Worm (Caenorhabditis elegans) whole organism, midembryonic: ENCODE measurements around the gene EGAP9.3.

Experiments
- T22C8.4 ChIP-seq: fragments of 200-800 bp; sonication (Bioruptor generic); IDR thresholded peaks from 2 replicates; pipeline ENCODE4 v1.3.6; 2022; ENCODE audit warnings: missing genetic modification characterization, missing compliant biosample characterization
- cog-1 ChIP-seq: sonication (generic microtip); optimal IDR thresholded peaks from 2 replicates; lab custom pipeline; 2016; ENCODE audit warnings: missing genetic modification characterization, missing compliant biosample characterization
- flt-1 ChIP-seq: fragments of 200-800 bp; sonication (Bioruptor generic); IDR thresholded peaks from 2 replicates; pipeline ENCODE4 v1.3.6; 2022; ENCODE audit warnings: missing genetic modification characterization, missing compliant biosample characterization
- klf-2 ChIP-seq: fragments of 200-800 bp; sonication (Bioruptor generic); conservative IDR thresholded peaks from 2 replicates; pipeline ENCODE4 v1.3.6; 2022; ENCODE audit warnings: missing genetic modification reagents, missing genetic modification characterization, missing compliant biosample characterization
- ref-1 ChIP-seq: fragments of 200-800 bp; sonication (Bioruptor generic); conservative IDR thresholded peaks from 2 replicates; pipeline ENCODE4 v1.3.6; 2022; ENCODE audit warnings: missing genetic modification reagents, missing genetic modification characterization, missing compliant biosample characterization
- tab-1 ChIP-seq: fragments of 200-800 bp; sonication (Bioruptor generic); IDR thresholded peaks from 2 replicates; pipeline ENCODE4 v1.3.6; 2022; ENCODE audit warnings: missing genetic modification characterization, missing compliant biosample characterization
- ztf-23 ChIP-seq: fragments of 200-800 bp; sonication (Bioruptor generic); IDR thresholded peaks from 2 replicates; pipeline ENCODE4 v1.3.6; 2022; ENCODE audit warnings: missing genetic modification reagents, missing genetic modification characterization, missing compliant biosample characterization
- ztf-29 ChIP-seq: fragments of 200-800 bp; sonication (Bioruptor generic); IDR thresholded peaks from 2 replicates; pipeline ENCODE4 v1.3.6; 2022; ENCODE audit warnings: missing genetic modification reagents, missing genetic modification characterization, missing compliant biosample characterization

DNA sequence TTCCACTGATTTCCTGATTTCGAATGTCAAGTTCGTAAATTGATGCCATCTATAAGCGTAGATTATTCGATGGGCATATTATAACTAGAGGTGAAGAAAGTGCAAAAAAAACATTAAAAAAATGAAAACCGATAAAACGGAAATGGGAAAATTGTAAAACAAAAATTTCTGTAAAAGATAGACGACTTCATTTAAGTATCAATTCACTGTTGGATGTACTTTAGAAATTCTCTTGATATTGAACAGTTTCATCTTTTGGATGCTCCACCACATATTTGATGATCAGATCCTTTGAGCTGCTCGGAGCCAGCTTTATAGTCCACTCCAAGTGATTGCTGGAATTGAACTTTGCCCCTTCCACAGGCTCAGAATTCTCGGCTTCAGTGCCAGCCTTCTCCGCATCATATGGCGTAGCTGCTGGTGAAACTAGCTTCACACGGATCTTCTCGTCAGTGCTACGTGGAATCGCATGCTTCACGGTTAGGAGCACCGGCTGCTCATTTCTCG lies 22.7 kb upstream of the EGAP9.3 start, which contains the start of gene ZK1055.6:
- TF ChIP-seq tab-1 = no peak
- TF ChIP-seq flt-1 = no peak
- no peak for TF ChIP-seq cog-1
- TF ChIP-seq T22C8.4 = no peak
- no peak for TF ChIP-seq ztf-23 (GFP tag; lab: Robert Waterston, UW)
- no peak for TF ChIP-seq ztf-29
- no peak for TF ChIP-seq ref-1 (GFP tag; lab: Robert Waterston, UW)
- TF ChIP-seq klf-2 (GFP tag; lab: Robert Waterston, UW) = no peak
